Worm (Caenorhabditis elegans) whole organism, midembryonic: Measurements from ENCODE around the gene F10C1.9.

Experiments
- flt-1 ChIP-seq: fragments of 200-800 bp; sonication (Bioruptor generic); IDR thresholded peaks from 2 replicates; pipeline ENCODE4 v1.3.6; 2022; ENCODE audit warnings: missing genetic modification characterization, missing compliant biosample characterization
- klf-2 ChIP-seq: fragments of 200-800 bp; sonication (Bioruptor generic); conservative IDR thresholded peaks from 2 replicates; pipeline ENCODE4 v1.3.6; 2022; ENCODE audit warnings: missing genetic modification reagents, missing genetic modification characterization, missing compliant biosample characterization

DNA sequence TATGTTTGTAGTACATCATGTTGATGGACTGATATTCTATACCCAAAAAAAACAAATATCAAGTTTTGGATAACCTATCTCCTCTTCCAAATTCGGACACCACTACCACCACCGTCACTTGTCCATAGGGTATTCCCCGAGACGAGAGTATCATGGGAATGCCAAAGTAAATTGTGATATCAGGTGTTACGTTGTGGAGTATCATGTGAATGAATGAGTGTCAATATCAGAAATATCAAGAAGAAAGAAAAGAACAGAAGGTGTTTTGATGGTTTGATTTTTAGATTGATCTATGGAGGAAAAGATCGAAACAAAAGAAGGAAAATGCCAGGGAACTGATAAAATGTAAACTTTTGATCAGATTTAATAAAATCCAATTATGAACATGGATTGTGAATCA lies 46.8 kb downstream of the F10C1.9 start:
- TF ChIP-seq flt-1 (GFP tag; lab: Robert Waterston, UW): no peak
- no peak for TF ChIP-seq klf-2
